Fruit fly (Drosophila melanogaster) whole organism, embryonic: ENCODE measurements around the gene CG18234.

ENCODE experiments used
- Aef1 ChIP-seq: fragments of 200-800 bp; sonication (Bioruptor generic); IDR thresholded peaks from 3 replicates; pipeline ENCODE4 v1.3.6; 2022; ENCODE audit warnings: missing biosample characterization, missing genetic modification characterization
- C15 ChIP-seq: fragments of 200-800 bp; sonication (Bioruptor generic); IDR thresholded peaks from 3 replicates; pipeline ENCODE4 v1.3.6; 2022; ENCODE audit warnings: missing biosample characterization, missing genetic modification characterization
- CG10147 ChIP-seq: fragments of 200-800 bp; sonication (Bioruptor generic); optimal IDR thresholded peaks from 2 replicates; lab custom pipeline; 2019; ENCODE audit warnings: missing biosample characterization, mild to moderate bottlenecking, missing genetic modification characterization, moderate library complexity
- CG10959 ChIP-seq: fragments of 200-800 bp; sonication (Bioruptor generic); IDR thresholded peaks from 2 replicates; pipeline ENCODE4 v1.3.6; 2022; ENCODE audit warnings: missing biosample characterization, missing genetic modification characterization
- CG11085 ChIP-seq: fragments of 200-800 bp; sonication (Bioruptor generic); IDR thresholded peaks from 2 replicates; pipeline ENCODE4 v1.3.6; 2022; ENCODE audit warnings: missing biosample characterization, missing genetic modification characterization
- CG11398 ChIP-seq: fragments of 200-800 bp; sonication (Bioruptor generic); optimal IDR thresholded peaks from 2 replicates; lab custom pipeline; 2016; ENCODE audit warnings: missing biosample characterization, missing genetic modification characterization
- CG12769 ChIP-seq: fragments of 200-800 bp; sonication (Bioruptor generic); optimal IDR thresholded peaks from 2 replicates; lab custom pipeline; 2019; ENCODE audit warnings: missing biosample characterization, mild to moderate bottlenecking, missing genetic modification characterization, moderate library complexity
- CG13296 ChIP-seq: fragments of 200-800 bp; sonication (Bioruptor generic); optimal IDR thresholded peaks from 3 replicates; lab custom pipeline; 2018; ENCODE audit warnings: missing biosample characterization, mild to moderate bottlenecking, missing genetic modification characterization
- CG13424 ChIP-seq: fragments of 200-800 bp; sonication (Bioruptor generic); optimal IDR thresholded peaks from 2 replicates; lab custom pipeline; 2019; ENCODE audit warnings: missing biosample characterization, mild to moderate bottlenecking, missing genetic modification characterization, moderate library complexity
- CG13894 ChIP-seq: fragments of 200-800 bp; sonication (Bioruptor generic); optimal IDR thresholded peaks from 3 replicates; lab custom pipeline; 2018; ENCODE audit warnings: missing biosample characterization, mild to moderate bottlenecking, missing genetic modification characterization, moderate library complexity
- CG14860 ChIP-seq: fragments of 200-800 bp; sonication (Bioruptor generic); IDR thresholded peaks from 3 replicates; pipeline ENCODE4 v1.3.6; 2022; ENCODE audit warnings: missing biosample characterization, missing genetic modification characterization; ENCODE audit not compliant: partially characterized antibody
- CG17612 ChIP-seq: fragments of 200-800 bp; sonication (Bioruptor generic); IDR thresholded peaks from 2 replicates; pipeline ENCODE4 v1.3.6; 2022; ENCODE audit warnings: missing biosample characterization, missing genetic modification characterization
- CG4282 ChIP-seq: fragments of 200-800 bp; sonication (Bioruptor generic); optimal IDR thresholded peaks from 2 replicates; lab custom pipeline; 2016; ENCODE audit warnings: missing biosample characterization, missing genetic modification characterization
- CG4328 ChIP-seq: fragments of 200-800 bp; sonication (Bioruptor generic); optimal IDR thresholded peaks from 3 replicates; lab custom pipeline; 2017; ENCODE audit warnings: missing biosample characterization, missing genetic modification reagents, missing genetic modification characterization
- CG4404 ChIP-seq: fragments of 200-800 bp; sonication (Bioruptor generic); IDR thresholded peaks from 2 replicates; pipeline ENCODE4 v1.3.6; 2022; ENCODE audit warnings: missing biosample characterization, missing genetic modification characterization
- CG6689 ChIP-seq: fragments of 200-800 bp; sonication (Bioruptor generic); IDR thresholded peaks from 2 replicates; pipeline ENCODE4 v1.3.6; 2022; ENCODE audit warnings: missing biosample characterization, missing genetic modification characterization
- CG7271 ChIP-seq: fragments of 200-800 bp; sonication (Bioruptor generic); optimal IDR thresholded peaks from 2 replicates; lab custom pipeline; 2018; ENCODE audit warnings: missing biosample characterization, mild to moderate bottlenecking, missing genetic modification characterization, moderate library complexity
- CG7745 ChIP-seq: fragments of 200-800 bp; sonication (Bioruptor generic); optimal IDR thresholded peaks from 2 replicates; lab custom pipeline; 2018; ENCODE audit warnings: missing biosample characterization, mild to moderate bottlenecking, missing genetic modification characterization, moderate library complexity
- CG7786 ChIP-seq: fragments of 200-800 bp; sonication (Bioruptor generic); optimal IDR thresholded peaks from 2 replicates; lab custom pipeline; 2016; ENCODE audit warnings: missing biosample characterization, missing genetic modification characterization
- CG8944 ChIP-seq: fragments of 200-800 bp; sonication (Bioruptor generic); optimal IDR thresholded peaks from 3 replicates; lab custom pipeline; 2016; ENCODE audit warnings: missing biosample characterization, missing genetic modification characterization
- CG9797 ChIP-seq: fragments of 200-800 bp; sonication (Bioruptor generic); optimal IDR thresholded peaks from 3 replicates; lab custom pipeline; 2018; ENCODE audit warnings: missing biosample characterization, mild to moderate bottlenecking, missing genetic modification characterization
- CTCF ChIP-seq: fragments of 200-800 bp; sonication (Bioruptor generic); optimal IDR thresholded peaks from 2 replicates; lab custom pipeline; 2017; ENCODE audit warnings: missing biosample characterization, mild to moderate bottlenecking, missing genetic modification characterization, moderate library complexity
- E2f1 ChIP-seq: fragments of 200-800 bp; sonication (Bioruptor generic); IDR thresholded peaks from 2 replicates; pipeline ENCODE4 v1.3.6; 2022; ENCODE audit warnings: missing biosample characterization, missing genetic modification characterization
- Eip74EF ChIP-seq, 2 experiments: fragments of 200-800 bp in 1 of 2; fragments of >200 bp in 1 of 2; sonication (Bioruptor generic) in 1 of 2; optimal IDR thresholded peaks; 2 replicates each; lab custom pipeline; 2017 to 2019; ENCODE audit warnings: missing biosample characterization in 2 of 2, missing genetic modification characterization in 2 of 2, mild to moderate bottlenecking in 1 of 2, moderate library complexity in 1 of 2
- HLH3B ChIP-seq: fragments of 200-800 bp; sonication (Bioruptor generic); IDR thresholded peaks from 2 replicates; pipeline ENCODE4 v1.3.6; 2022; ENCODE audit warnings: missing biosample characterization, missing genetic modification characterization
- Hmr ChIP-seq: fragments of 200-800 bp; sonication (Bioruptor generic); optimal IDR thresholded peaks from 3 replicates; lab custom pipeline; 2017; ENCODE audit warnings: mild to moderate bottlenecking, missing biosample characterization, missing genetic modification reagents, missing genetic modification characterization
- PHDP ChIP-seq: fragments of 200-800 bp; sonication (Bioruptor generic); optimal IDR thresholded peaks from 3 replicates; lab custom pipeline; 2018; ENCODE audit warnings: missing biosample characterization, mild to moderate bottlenecking, missing genetic modification characterization, moderate library complexity
- Sin3A ChIP-seq: fragments of >200 bp; optimal IDR thresholded peaks from 2 replicates; lab custom pipeline; 2018
- al ChIP-seq: fragments of 200-800 bp; sonication (Bioruptor generic); IDR thresholded peaks from 2 replicates; pipeline ENCODE4 v1.3.6; 2022; ENCODE audit warnings: missing biosample characterization, missing genetic modification characterization
- ara ChIP-seq: fragments of 200-800 bp; sonication (Bioruptor generic); IDR thresholded peaks from 2 replicates; pipeline ENCODE4 v1.3.6; 2022; ENCODE audit warnings: missing biosample characterization, missing genetic modification characterization
- ash1 ChIP-seq: fragments of 200-800 bp; sonication (Bioruptor generic); optimal IDR thresholded peaks from 2 replicates; lab custom pipeline; 2018; ENCODE audit warnings: missing biosample characterization, mild to moderate bottlenecking, missing genetic modification characterization
- dysf ChIP-seq: fragments of 200-800 bp; sonication (Bioruptor generic); IDR thresholded peaks from 3 replicates; pipeline ENCODE4 v1.3.6; 2022; ENCODE audit warnings: missing biosample characterization, missing genetic modification characterization
- fd96Cb ChIP-seq: fragments of 200-800 bp; sonication (Bioruptor generic); optimal IDR thresholded peaks from 2 replicates; lab custom pipeline; 2018; ENCODE audit warnings: missing biosample characterization, mild to moderate bottlenecking, missing genetic modification characterization, moderate library complexity
- kay ChIP-seq: fragments of 200-800 bp; sonication (Bioruptor generic); optimal IDR thresholded peaks from 2 replicates; lab custom pipeline; 2016; ENCODE audit warnings: missing biosample characterization, missing genetic modification characterization
- ken ChIP-seq: fragments of 200-800 bp; sonication (Bioruptor generic); IDR thresholded peaks from 3 replicates; pipeline ENCODE4 v1.3.6; 2022; ENCODE audit warnings: missing biosample characterization, missing genetic modification characterization
- knrl ChIP-seq: fragments of 200-800 bp; sonication (Bioruptor generic); IDR thresholded peaks from 3 replicates; pipeline ENCODE4 v1.3.6; 2022; ENCODE audit warnings: missing biosample characterization, missing genetic modification characterization; ENCODE audit not compliant: partially characterized antibody
- lab ChIP-seq: fragments of 200-800 bp; sonication (Bioruptor generic); optimal IDR thresholded peaks from 3 replicates; lab custom pipeline; 2017; ENCODE audit warnings: missing biosample characterization, missing genetic modification characterization, mild to moderate bottlenecking, moderate library complexity, missing genetic modification reagents
- nerfin-2 ChIP-seq: fragments of 200-800 bp; sonication (Bioruptor generic); IDR thresholded peaks from 2 replicates; pipeline ENCODE4 v1.3.6; 2022; ENCODE audit warnings: missing biosample characterization, missing genetic modification characterization; ENCODE audit not compliant: partially characterized antibody
- pita ChIP-seq: fragments of 200-800 bp; sonication (Bioruptor generic); optimal IDR thresholded peaks from 2 replicates; lab custom pipeline; 2017; ENCODE audit warnings: missing biosample characterization, mild to moderate bottlenecking, missing genetic modification characterization
- pros ChIP-seq: fragments of 200-800 bp; sonication (Bioruptor generic); optimal IDR thresholded peaks from 3 replicates; lab custom pipeline; 2019; ENCODE audit warnings: missing biosample characterization, mild to moderate bottlenecking, missing genetic modification characterization, moderate library complexity
- row ChIP-seq: fragments of 200-800 bp; sonication (Bioruptor generic); IDR thresholded peaks from 3 replicates; pipeline ENCODE4 v1.3.6; 2022; ENCODE audit warnings: missing biosample characterization, missing genetic modification characterization
- sob ChIP-seq: fragments of 200-800 bp; sonication (Bioruptor generic); IDR thresholded peaks from 2 replicates; pipeline ENCODE4 v1.3.6; 2022; ENCODE audit warnings: missing biosample characterization, missing genetic modification characterization
- tap ChIP-seq: fragments of 200-800 bp; optimal IDR thresholded peaks from 3 replicates; lab custom pipeline; 2019; ENCODE audit warnings: missing biosample characterization, mild to moderate bottlenecking, missing genetic modification characterization, moderate library complexity
- tup ChIP-seq: fragments of 200-800 bp; sonication (Bioruptor generic); optimal IDR thresholded peaks from 2 replicates; lab custom pipeline; 2016; ENCODE audit warnings: missing biosample characterization, mild to moderate bottlenecking, missing genetic modification characterization, moderate library complexity
- tx ChIP-seq: fragments of 200-800 bp; sonication (Bioruptor generic); optimal IDR thresholded peaks from 2 replicates; lab custom pipeline; 2016; ENCODE audit warnings: missing biosample characterization, missing genetic modification characterization
- wdn ChIP-seq: fragments of 200-800 bp; sonication (Bioruptor generic); IDR thresholded peaks from 2 replicates; pipeline ENCODE4 v1.3.6; 2022; ENCODE audit warnings: missing biosample characterization, missing genetic modification characterization
- wek ChIP-seq: fragments of 200-800 bp; sonication (Bioruptor generic); optimal IDR thresholded peaks from 3 replicates; lab custom pipeline; 2018; ENCODE audit warnings: missing biosample characterization, mild to moderate bottlenecking, missing genetic modification characterization, moderate library complexity
- wor ChIP-seq: fragments of 200-800 bp; sonication (Bioruptor generic); IDR thresholded peaks from 2 replicates; pipeline ENCODE4 v1.3.6; 2022; ENCODE audit warnings: missing biosample characterization, missing genetic modification characterization
- zen2 ChIP-seq: fragments of 200-800 bp; sonication (Bioruptor generic); IDR thresholded peaks from 3 replicates; pipeline ENCODE4 v1.3.6; 2022; ENCODE audit warnings: missing biosample characterization, missing genetic modification characterization; ENCODE audit not compliant: partially characterized antibody

The CG18234 gene

dm6 chr3L:18640584-18641527 is 37.6 kb downstream of the CG18234 start (continued):
- TF ChIP-seq tx (GFP tag; lab: Kevin White, UChicago) (peak; percentile 93), kay (GFP tag; lab: Kevin White, UChicago) (peak; percentile 87), CG12769 (tag; lab: Kevin White, UChicago) (peak; percentile 99), lab (GFP tag; lab: Kevin White, UChicago) (peak; percentile 97), CG13894 (tag; lab: Kevin White, UChicago) (peak; percentile 93), CG13424 (tag; lab: Kevin White, UChicago) (peak; percentile 96), nerfin-2 (no peak), CG14860 (GFP tag; lab: Robert Waterston, UW) (no peak), Aef1 (GFP tag; lab: Robert Waterston, UW) (peak; percentile 98), fd96Cb (peak; percentile 84), CG13296 (GFP tag; lab: Kevin White, UChicago) (peak; percentile 94), Eip74EF (GFP tag; optimal IDR thresholded peaks at IDR 0.05; lab: Kevin White, UChicago) (peak in 1 of 2 experiments; percentile 93), CG10959 (GFP tag; lab: Robert Waterston, UW) (peak; percentile 91), al (GFP tag; lab: Robert Waterston, UW) (peak; percentile 98), ash1 (GFP tag; lab: Kevin White, UChicago) (peak; percentile 80), CTCF (GFP tag; lab: Kevin White, UChicago) (peak; percentile 22), tap (tag; lab: Kevin White, UChicago) (peak; percentile 76), tup (peak; percentile 72), CG7786 (GFP tag; lab: Kevin White, UChicago) (peak; percentile 97), CG7745 (no peak), CG8944 (GFP tag; lab: Kevin White, UChicago) (peak; percentile 91), C15 (peak; percentile 96), knrl (no peak), CG9797 (GFP tag; lab: Kevin White, UChicago) (no peak), wek (GFP tag; lab: Kevin White, UChicago) (no peak), pita (no peak), E2f1 (GFP tag; lab: Robert Waterston, UW) (peak; percentile 97), Hmr (GFP tag; lab: Kevin White, UChicago) (peak; percentile 94), CG7271 (no peak), CG4404 (GFP tag; lab: Robert Waterston, UW) (peak; percentile 93), ken (GFP tag; lab: Robert Waterston, UW) (peak; percentile 92), Sin3A (lab: Kevin White, UChicago) (no peak), CG11398 (peak; percentile 85), dysf (GFP tag; lab: Robert Waterston, UW) (peak; percentile 98), PHDP (tag; lab: Kevin White, UChicago) (peak; percentile 94), zen2 (GFP tag; lab: Robert Waterston, UW) (no peak), HLH3B (GFP tag; lab: Robert Waterston, UW) (peak; percentile 98), ara (GFP tag; lab: Robert Waterston, UW) (peak; percentile 95), CG6689 (peak; percentile 93), sob (GFP tag; lab: Robert Waterston, UW) (peak; percentile 99), wdn (GFP tag; lab: Robert Waterston, UW) (peak; percentile 91), wor (GFP tag; lab: Robert Waterston, UW) (peak; percentile 91), CG4328 (GFP tag; lab: Kevin White, UChicago) (peak; percentile 88), pros (GFP tag; lab: Kevin White, UChicago) (peak; percentile 44), CG11085 (peak; percentile 97), CG4282 (peak; percentile 74), CG17612 (GFP tag; lab: Robert Waterston, UW) (peak; percentile 95), CG10147 (peak; percentile 94), row (GFP tag; lab: Robert Waterston, UW) (peak; percentile 98)
